Worm (Caenorhabditis elegans) whole organism, late embryonic: ENCODE measurements around the gene W04D2.4.
A peak's percentile ranks its signal among the peaks of the same experiment; 100 is the strongest.

Source experiments
- C08G9.2 ChIP-seq: sonication (generic microtip); optimal IDR thresholded peaks from 2 replicates; lab custom pipeline; 2016; ENCODE audit warnings: mild to moderate bottlenecking, missing genetic modification characterization, moderate library complexity, missing compliant biosample characterization
- K09A11.1 ChIP-seq: sonication (generic microtip); optimal IDR thresholded peaks from 2 replicates; lab custom pipeline; 2017; ENCODE audit warnings: antibody characterized with exemption, mild to moderate bottlenecking, missing genetic modification characterization, missing compliant biosample characterization; ENCODE audit not compliant: insufficient read depth
- Y22D7AL.16 ChIP-seq: sonication (generic microtip); optimal IDR thresholded peaks from 2 replicates; lab custom pipeline; 2016; ENCODE audit warnings: missing genetic modification characterization, missing compliant biosample characterization
- ahr-1 ChIP-seq: sonication (generic microtip); optimal IDR thresholded peaks from 2 replicates; lab custom pipeline; 2016; ENCODE audit warnings: missing genetic modification characterization, missing compliant biosample characterization
- ceh-18 ChIP-seq: sonication (generic microtip); optimal IDR thresholded peaks from 2 replicates; lab custom pipeline; 2016; ENCODE audit warnings: missing genetic modification characterization, missing compliant biosample characterization
- ceh-22 ChIP-seq: sonication (generic microtip); optimal IDR thresholded peaks from 2 replicates; lab custom pipeline; 2017; ENCODE audit warnings: missing biosample characterization, missing genetic modification characterization
- ceh-24 ChIP-seq: sonication (generic microtip); optimal IDR thresholded peaks from 2 replicates; lab custom pipeline; 2016; ENCODE audit warnings: mild to moderate bottlenecking, missing genetic modification characterization, missing compliant biosample characterization
- ceh-45 ChIP-seq: fragments of 200-800 bp; sonication (Bioruptor generic); IDR thresholded peaks from 2 replicates; pipeline ENCODE4 v1.3.6; 2022; ENCODE audit warnings: missing genetic modification reagents, missing genetic modification characterization, missing compliant biosample characterization
- dmd-4 ChIP-seq: sonication (generic microtip); optimal IDR thresholded peaks from 2 replicates; lab custom pipeline; 2016; ENCODE audit warnings: borderline replicate concordance, missing genetic modification characterization, missing compliant biosample characterization
- elt-4 ChIP-seq: sonication (generic microtip); optimal IDR thresholded peaks from 2 replicates; lab custom pipeline; 2016; ENCODE audit warnings: missing genetic modification characterization, missing compliant biosample characterization
- eyg-1 ChIP-seq: sonication (generic microtip); optimal IDR thresholded peaks from 2 replicates; lab custom pipeline; 2016; ENCODE audit warnings: missing genotype, missing genetic modification characterization, missing compliant biosample characterization
- gmeb-2 ChIP-seq: sonication (generic microtip); optimal IDR thresholded peaks from 2 replicates; lab custom pipeline; 2016; ENCODE audit warnings: missing genetic modification characterization, inconsistent platforms, missing compliant biosample characterization
- hlh-8 ChIP-seq: sonication (generic microtip); optimal IDR thresholded peaks from 2 replicates; lab custom pipeline; 2016; ENCODE audit warnings: missing genotype, missing genetic modification characterization, missing compliant biosample characterization
- lim-6 ChIP-seq: sonication (generic microtip); optimal IDR thresholded peaks from 2 replicates; lab custom pipeline; 2016; ENCODE audit warnings: missing genetic modification characterization, missing compliant biosample characterization
- lin-11 ChIP-seq: fragments of 200-800 bp; sonication (Bioruptor generic); optimal IDR thresholded peaks from 2 replicates; lab custom pipeline; 2018; ENCODE audit warnings: mild to moderate bottlenecking, missing genetic modification characterization, missing compliant biosample characterization
- madf-2 ChIP-seq: sonication (generic microtip); optimal IDR thresholded peaks from 2 replicates; lab custom pipeline; 2017; ENCODE audit warnings: missing genetic modification characterization, missing compliant biosample characterization
- mec-3 ChIP-seq: sonication (generic microtip); optimal IDR thresholded peaks from 2 replicates; lab custom pipeline; 2016; ENCODE audit warnings: borderline replicate concordance, missing genetic modification characterization, missing compliant biosample characterization
- nfya-1 ChIP-seq: sonication (generic microtip); optimal IDR thresholded peaks from 2 replicates; lab custom pipeline; 2017; ENCODE audit warnings: missing genetic modification characterization, mild to moderate bottlenecking, missing compliant biosample characterization, antibody characterized with exemption, moderate library complexity
- nhr-11 ChIP-seq: fragments of 150-350 bp; optimal IDR thresholded peaks from 2 replicates; lab custom pipeline; 2014; ENCODE audit warnings: missing biosample characterization, missing genetic modification characterization
- nhr-232 ChIP-seq: sonication (generic microtip); optimal IDR thresholded peaks from 2 replicates; lab custom pipeline; 2016; ENCODE audit warnings: missing genetic modification characterization, missing compliant biosample characterization
- npax-4 ChIP-seq: sonication (generic microtip); optimal IDR thresholded peaks from 2 replicates; lab custom pipeline; 2016; ENCODE audit warnings: missing genetic modification characterization, missing compliant biosample characterization
- odd-2 ChIP-seq: sonication (generic microtip); optimal IDR thresholded peaks from 2 replicates; lab custom pipeline; 2017; ENCODE audit warnings: antibody characterized with exemption, mild to moderate bottlenecking, missing genetic modification characterization, missing compliant biosample characterization
- pag-3 ChIP-seq: sonication (generic microtip); optimal IDR thresholded peaks from 2 replicates; lab custom pipeline; 2016; ENCODE audit warnings: missing compliant biosample characterization, missing genetic modification characterization, borderline replicate concordance
- pat-9 ChIP-seq: fragments of 200-800 bp; sonication (Bioruptor generic); optimal IDR thresholded peaks from 2 replicates; lab custom pipeline; 2018; ENCODE audit warnings: mild to moderate bottlenecking, missing genetic modification characterization, moderate library complexity, missing compliant biosample characterization
- pha-2 ChIP-seq: sonication (generic microtip); optimal IDR thresholded peaks from 2 replicates; lab custom pipeline; 2017; ENCODE audit warnings: mild to moderate bottlenecking, missing genetic modification characterization, missing compliant biosample characterization
- pha-4 ChIP-seq: fragments of 150-350 bp; optimal IDR thresholded peaks from 2 replicates; lab custom pipeline; 2018; ENCODE audit warnings: missing biosample characterization, missing genetic modification reagents, missing genetic modification characterization
- pqm-1 ChIP-seq: sonication (generic microtip); optimal IDR thresholded peaks from 2 replicates; lab custom pipeline; 2016; ENCODE audit warnings: missing genetic modification characterization, missing compliant biosample characterization
- pros-1 ChIP-seq: fragments of 150-350 bp; optimal IDR thresholded peaks from 2 replicates; lab custom pipeline; 2014; ENCODE audit warnings: missing biosample characterization, missing genetic modification reagents, missing genetic modification characterization
- sox-4 ChIP-seq: sonication (generic microtip); optimal IDR thresholded peaks from 2 replicates; lab custom pipeline; 2017; ENCODE audit warnings: mild to moderate bottlenecking, missing genetic modification characterization, inconsistent platforms, missing compliant biosample characterization
- tbx-2 ChIP-seq: sonication (generic microtip); optimal IDR thresholded peaks from 2 replicates; lab custom pipeline; 2016; ENCODE audit warnings: missing genetic modification characterization, missing compliant biosample characterization
- tbx-7 ChIP-seq: sonication (generic microtip); optimal IDR thresholded peaks from 2 replicates; lab custom pipeline; 2016; ENCODE audit warnings: missing genotype, missing genetic modification characterization, missing compliant biosample characterization
- ttx-3 ChIP-seq: sonication (generic microtip); optimal IDR thresholded peaks from 2 replicates; lab custom pipeline; 2016; ENCODE audit warnings: missing genetic modification reagents, missing genetic modification characterization, missing compliant biosample characterization
- unc-42 ChIP-seq: sonication (generic microtip); optimal IDR thresholded peaks from 2 replicates; lab custom pipeline; 2016; ENCODE audit warnings: missing genotype, missing genetic modification characterization, missing compliant biosample characterization
- unc-55 ChIP-seq: sonication (generic microtip); optimal IDR thresholded peaks from 2 replicates; lab custom pipeline; 2017; ENCODE audit warnings: missing biosample characterization, missing genetic modification reagents, missing genetic modification characterization
- unc-86 ChIP-seq: sonication (generic microtip); optimal IDR thresholded peaks from 2 replicates; lab custom pipeline; 2016; ENCODE audit warnings: missing genetic modification characterization, missing compliant biosample characterization

Gene W04D2.4

DNA sequence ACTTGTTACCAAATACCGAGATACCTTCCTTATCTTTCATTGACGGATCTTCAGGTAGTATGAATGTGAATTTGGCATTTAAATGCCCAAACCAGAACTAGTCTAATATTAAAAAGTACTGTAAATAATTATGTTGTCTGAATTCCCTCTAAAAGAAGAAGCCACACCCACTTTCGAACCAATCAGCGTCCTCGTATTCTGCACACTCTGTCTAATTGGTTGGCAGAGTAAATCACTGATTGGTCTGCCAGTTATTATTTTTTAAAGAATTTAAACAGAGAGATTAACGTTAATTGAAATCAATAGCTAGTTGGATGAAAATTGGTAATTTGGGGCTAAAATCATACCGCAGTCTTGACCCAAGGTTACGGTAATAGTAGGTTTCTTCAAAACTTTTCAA, 8.2 kb upstream of the W04D2.4 start:
- TF ChIP-seq nfya-1 (tag; lab: Kevin White, UChicago) (peak; percentile 50), K09A11.1 (tag; lab: Kevin White, UChicago) (no peak)

DNA sequence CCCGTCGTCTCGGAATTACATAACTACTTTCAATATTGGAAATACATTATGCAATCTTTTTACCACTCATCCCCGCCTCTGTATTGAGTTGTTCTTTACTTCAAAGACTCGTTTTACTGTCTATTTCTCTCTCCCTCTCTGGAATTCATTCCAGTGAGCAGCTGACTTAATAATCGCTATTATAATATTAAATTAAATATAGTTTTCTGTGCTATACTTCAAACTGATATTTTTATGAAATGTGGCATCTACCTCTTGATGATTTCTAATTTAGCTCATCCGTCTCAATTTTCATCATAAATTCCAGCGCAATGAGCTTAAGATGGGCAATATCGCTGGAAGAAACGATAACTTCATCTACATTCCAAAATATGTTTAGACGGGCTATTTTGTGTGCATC, 5.9 kb upstream of the W04D2.4 start, which contains the start of gene T28H10.1:
Gene T28H10.1 (plus strand): TSS at position 301 of the 400 bp plus-strand sequence.
- TF ChIP-seq pag-3 (tag; lab: Kevin White, UChicago) (no peak), mec-3 (tag; lab: Kevin White, UChicago) (no peak), madf-2 (no peak), dmd-4 (tag; lab: Kevin White, UChicago) (no peak), Y22D7AL.16 (tag; lab: Kevin White, UChicago) (no peak), pat-9 (tag; lab: Kevin White, UChicago) (no peak), pha-4 (no peak), C08G9.2 (tag; lab: Kevin White, UChicago) (no peak), odd-2 (tag; lab: Kevin White, UChicago) (no peak), nhr-232 (no peak), nfya-1 (tag; lab: Kevin White, UChicago) (no peak), ceh-22 (no peak), nhr-11 (tag; lab: Kevin White, UChicago) (no peak), elt-4 (tag; lab: Kevin White, UChicago) (no peak), gmeb-2 (tag; lab: Kevin White, UChicago) (no peak), ceh-24 (no peak), ttx-3 (no peak)

DNA sequence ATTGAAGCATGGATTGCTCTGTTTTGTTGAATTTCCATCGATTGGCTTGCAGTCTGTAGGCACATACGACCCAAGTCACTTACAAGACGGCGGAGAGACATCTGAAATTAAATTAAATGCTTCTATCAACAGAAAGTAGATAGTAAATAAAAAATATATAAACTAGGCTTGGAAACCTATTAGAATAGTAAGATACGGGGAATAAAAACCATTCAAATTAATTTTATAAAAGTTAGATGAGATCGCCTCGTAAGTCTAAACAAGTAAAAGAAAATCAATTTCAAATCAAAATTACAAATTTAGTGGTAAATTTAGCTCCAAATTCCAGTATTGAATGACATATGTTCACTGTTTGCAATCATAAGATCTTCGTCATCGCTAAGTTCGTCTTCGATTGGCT, 3.0 kb downstream of the W04D2.4 start, which contains the start of gene mrps-11:
Gene mrps-11 (minus strand): TSS at position 101 of the 400 bp plus-strand sequence.
- TF ChIP-seq eyg-1 (tag; lab: Kevin White, UChicago) (no peak), ceh-18 (tag; lab: Kevin White, UChicago) (no peak), ceh-45 (GFP tag; lab: Robert Waterston, UW) (no peak), unc-55 (no peak), ceh-22 (no peak)

DNA sequence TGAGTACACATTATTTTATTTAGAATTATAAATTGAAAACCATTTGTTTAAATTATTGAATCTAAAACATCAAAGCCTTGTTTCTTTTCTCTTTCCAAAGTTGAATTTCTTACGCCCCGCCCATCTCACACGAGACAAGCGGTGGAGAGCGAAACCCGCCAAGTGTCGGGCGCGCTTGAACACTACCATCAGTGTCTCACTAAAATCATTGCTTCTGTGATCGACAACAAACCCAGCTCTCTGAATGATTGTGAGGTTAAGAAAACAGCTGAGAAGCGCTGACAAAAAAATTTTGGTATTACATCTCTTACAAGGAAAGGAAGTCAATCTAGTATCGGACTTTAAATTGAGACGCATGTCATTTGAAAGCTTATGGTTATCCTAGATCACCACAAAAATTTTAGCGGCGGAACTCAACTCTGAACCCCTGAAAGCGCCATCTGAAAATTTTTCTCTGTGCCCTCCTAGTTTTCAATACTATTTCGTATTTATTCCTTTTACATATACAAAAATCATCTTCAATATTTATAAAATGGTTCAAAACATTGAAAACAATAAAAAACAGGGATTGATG, 6.4 kb downstream of the W04D2.4 start:
- TF ChIP-seq ceh-45 (GFP tag; lab: Robert Waterston, UW) (no peak), Y22D7AL.16 (tag; lab: Kevin White, UChicago) (no peak), lin-11 (no peak), tbx-7 (tag; lab: Kevin White, UChicago) (no peak), nhr-232 (no peak), sox-4 (tag; lab: Kevin White, UChicago) (no peak), ceh-18 (tag; lab: Kevin White, UChicago) (no peak), pha-2 (tag; lab: Kevin White, UChicago) (no peak), pqm-1 (tag; lab: Kevin White, UChicago) (no peak), npax-4 (tag; lab: Kevin White, UChicago) (no peak), unc-42 (tag; lab: Kevin White, UChicago) (no peak), lim-6 (tag; lab: Kevin White, UChicago) (no peak), ahr-1 (tag; lab: Kevin White, UChicago) (no peak), pros-1 (tag; lab: Kevin White, UChicago) (no peak), mec-3 (tag; lab: Kevin White, UChicago) (no peak), K09A11.1 (tag; lab: Kevin White, UChicago) (no peak), hlh-8 (tag; lab: Kevin White, UChicago) (no peak), unc-86 (tag; lab: Kevin White, UChicago) (no peak), tbx-2 (tag; lab: Kevin White, UChicago) (no peak), pat-9 (tag; lab: Kevin White, UChicago) (no peak)
